Fruit fly (Drosophila melanogaster) Kc167 (cell line): ENCODE results near the gene CG34428.

Experiments
- Myc ChIP-seq: fragments of >200 bp; optimal IDR thresholded peaks from 2 replicates; lab custom pipeline; 2017; ENCODE audit warnings: missing external identifiers
- Sin3A ChIP-seq: fragments of >200 bp; optimal IDR thresholded peaks from 2 replicates; lab custom pipeline; 2018; ENCODE audit warnings: missing external identifiers
- h ChIP-seq: fragments of >200 bp; optimal IDR thresholded peaks from 3 replicates; lab custom pipeline; 2018; ENCODE audit warnings: missing external identifiers
- psq ChIP-seq: fragments of >200 bp; optimal IDR thresholded peaks from 2 replicates; lab custom pipeline; 2017; ENCODE audit warnings: missing external identifiers

DNA sequence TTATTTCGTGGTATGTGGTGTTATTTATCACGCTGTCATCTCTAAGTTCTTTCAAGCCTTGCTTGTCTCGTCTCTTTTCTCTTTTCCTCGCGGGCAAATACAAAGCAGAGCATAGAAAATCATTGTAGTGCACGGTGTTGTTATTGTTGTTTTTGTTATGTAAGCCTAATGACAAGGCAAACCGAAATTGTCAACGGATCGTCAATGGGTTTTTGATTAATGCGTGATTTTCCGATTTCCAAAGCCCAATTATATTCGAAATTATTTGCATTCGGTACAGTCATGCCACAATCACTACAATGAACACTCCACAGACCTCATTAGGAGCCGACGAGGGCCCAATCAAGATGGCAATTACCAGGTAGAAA is 28.7 kb upstream of the CG34428 start:
- no peak for TF ChIP-seq h (lab: Kevin White, UChicago)
- no peak for TF ChIP-seq psq (lab: Kevin White, UChicago)
- no peak for TF ChIP-seq Myc
- TF ChIP-seq Sin3A (lab: Kevin White, UChicago): no peak
